Fruit fly (Drosophila melanogaster) whole organism, embryonic: Measurements from ENCODE around the gene beta'COP.

Experiments used
- Atf-2 ChIP-seq: fragments of 200-800 bp; sonication (Bioruptor generic); optimal IDR thresholded peaks from 2 replicates; lab custom pipeline; 2016; ENCODE audit warnings: missing biosample characterization, missing genetic modification characterization
- Bdp1 ChIP-seq: fragments of 200-800 bp; sonication (Bioruptor generic); optimal IDR thresholded peaks from 3 replicates; lab custom pipeline; 2016; ENCODE audit warnings: missing biosample characterization, missing genetic modification characterization
- Bgb ChIP-seq: fragments of 200-800 bp; sonication (Bioruptor generic); IDR thresholded peaks from 2 replicates; pipeline ENCODE4 v1.3.6; 2022; ENCODE audit warnings: missing biosample characterization, missing genetic modification characterization; ENCODE audit not compliant: partially characterized antibody
- CG13624 ChIP-seq: fragments of 200-800 bp; sonication (Bioruptor generic); optimal IDR thresholded peaks from 2 replicates; lab custom pipeline; 2016; ENCODE audit warnings: missing biosample characterization, missing genetic modification characterization
- CG14860 ChIP-seq: fragments of 200-800 bp; sonication (Bioruptor generic); IDR thresholded peaks from 3 replicates; pipeline ENCODE4 v1.3.6; 2022; ENCODE audit warnings: missing biosample characterization, missing genetic modification characterization; ENCODE audit not compliant: partially characterized antibody
- CG16863 ChIP-seq: fragments of 200-800 bp; sonication (Bioruptor generic); optimal IDR thresholded peaks from 3 replicates; lab custom pipeline; 2016; ENCODE audit warnings: missing biosample characterization, missing genetic modification characterization
- CG17186 ChIP-seq: fragments of 200-800 bp; sonication (Bioruptor generic); optimal IDR thresholded peaks from 3 replicates; lab custom pipeline; 2017; ENCODE audit warnings: missing biosample characterization, missing genetic modification reagents, missing genetic modification characterization
- CG17359 ChIP-seq: fragments of 200-800 bp; sonication (Bioruptor generic); optimal IDR thresholded peaks from 3 replicates; lab custom pipeline; 2018; ENCODE audit warnings: missing biosample characterization, mild to moderate bottlenecking, missing genetic modification characterization, moderate library complexity
- CG17802 ChIP-seq: fragments of 200-800 bp; sonication (Bioruptor generic); optimal IDR thresholded peaks from 2 replicates; lab custom pipeline; 2018; ENCODE audit warnings: missing biosample characterization, mild to moderate bottlenecking, missing genetic modification characterization, moderate library complexity
- CG2875 ChIP-seq: fragments of 200-800 bp; sonication (Bioruptor generic); optimal IDR thresholded peaks from 2 replicates; lab custom pipeline; 2017; ENCODE audit warnings: missing biosample characterization, mild to moderate bottlenecking, missing genetic modification characterization, missing genetic modification reagents
- CG31224 ChIP-seq: fragments of 200-800 bp; sonication (Bioruptor generic); IDR thresholded peaks from 2 replicates; pipeline ENCODE4 v1.3.6; 2022; ENCODE audit warnings: missing biosample characterization, missing genetic modification characterization
- CG31441 ChIP-seq: fragments of 200-800 bp; sonication (Bioruptor generic); IDR thresholded peaks from 2 replicates; pipeline ENCODE4 v1.3.6; 2022; ENCODE audit warnings: missing biosample characterization, missing genetic modification characterization
- CG3281 ChIP-seq: fragments of 200-800 bp; sonication (Bioruptor generic); optimal IDR thresholded peaks from 3 replicates; lab custom pipeline; 2017; ENCODE audit warnings: missing biosample characterization, mild to moderate bottlenecking, missing genetic modification characterization
- CG33213 ChIP-seq: fragments of 200-800 bp; sonication (Bioruptor generic); optimal IDR thresholded peaks from 3 replicates; lab custom pipeline; 2016; ENCODE audit warnings: missing biosample characterization, missing genetic modification characterization
- CG3995 ChIP-seq: fragments of 200-800 bp; sonication (Bioruptor generic); optimal IDR thresholded peaks from 3 replicates; lab custom pipeline; 2016; ENCODE audit warnings: missing biosample characterization, missing genetic modification characterization
- CG42726 ChIP-seq: fragments of 200-800 bp; sonication (Bioruptor generic); IDR thresholded peaks from 2 replicates; pipeline ENCODE4 v1.3.6; 2022; ENCODE audit warnings: missing biosample characterization, missing genetic modification characterization; ENCODE audit not compliant: partially characterized antibody
- CG4328 ChIP-seq: fragments of 200-800 bp; sonication (Bioruptor generic); optimal IDR thresholded peaks from 3 replicates; lab custom pipeline; 2017; ENCODE audit warnings: missing biosample characterization, missing genetic modification reagents, missing genetic modification characterization
- CG6254 ChIP-seq: fragments of 200-800 bp; sonication (Bioruptor generic); optimal IDR thresholded peaks from 3 replicates; lab custom pipeline; 2017; ENCODE audit warnings: mild to moderate bottlenecking, missing biosample characterization, missing genetic modification reagents, missing genetic modification characterization
- CG9932 ChIP-seq: fragments of 200-800 bp; sonication (Bioruptor generic); IDR thresholded peaks from 2 replicates; pipeline ENCODE4 v1.3.6; 2022; ENCODE audit warnings: missing biosample characterization, missing genetic modification characterization
- CrebB ChIP-seq: fragments of 200-800 bp; sonication (Bioruptor generic); optimal IDR thresholded peaks from 3 replicates; lab custom pipeline; 2018; ENCODE audit warnings: missing biosample characterization, mild to moderate bottlenecking, missing genetic modification characterization
- Eip74EF ChIP-seq, 2 experiments: fragments of 200-800 bp in 1 of 2; fragments of >200 bp in 1 of 2; sonication (Bioruptor generic) in 1 of 2; optimal IDR thresholded peaks; 2 replicates each; lab custom pipeline; 2017 to 2019; ENCODE audit warnings: missing biosample characterization in 2 of 2, missing genetic modification characterization in 2 of 2, mild to moderate bottlenecking in 1 of 2, moderate library complexity in 1 of 2
- Fer3 ChIP-seq: fragments of 200-800 bp; sonication (Bioruptor generic); optimal IDR thresholded peaks from 2 replicates; lab custom pipeline; 2018; ENCODE audit warnings: missing biosample characterization, mild to moderate bottlenecking, missing genetic modification characterization, moderate library complexity
- Hsf ChIP-seq: fragments of 200-800 bp; sonication (Bioruptor generic); optimal IDR thresholded peaks from 3 replicates; lab custom pipeline; 2016; ENCODE audit warnings: missing biosample characterization, missing genetic modification characterization
- Lpt ChIP-seq: fragments of >200 bp; optimal IDR thresholded peaks from 2 replicates; lab custom pipeline; 2018; ENCODE audit warnings: missing biosample characterization, missing genetic modification characterization
- MESR4 ChIP-seq: fragments of 200-800 bp; sonication (Bioruptor generic); optimal IDR thresholded peaks from 2 replicates; lab custom pipeline; 2018; ENCODE audit warnings: missing biosample characterization, mild to moderate bottlenecking, missing genetic modification characterization, moderate library complexity
- MTF-1 ChIP-seq: fragments of 200-800 bp; sonication (Bioruptor generic); optimal IDR thresholded peaks from 2 replicates; lab custom pipeline; 2018; ENCODE audit warnings: missing biosample characterization, mild to moderate bottlenecking, missing genetic modification characterization, borderline replicate concordance
- Mad ChIP-seq: fragments of 200-800 bp; sonication (Bioruptor generic); optimal IDR thresholded peaks from 2 replicates; lab custom pipeline; 2016; ENCODE audit warnings: missing biosample characterization, missing genetic modification characterization
- NfI ChIP-seq: fragments of 200-800 bp; sonication (Bioruptor generic); optimal IDR thresholded peaks from 3 replicates; lab custom pipeline; 2018; ENCODE audit warnings: missing biosample characterization, mild to moderate bottlenecking, missing genetic modification characterization, moderate library complexity
- Oli ChIP-seq: fragments of 200-800 bp; sonication (Bioruptor generic); optimal IDR thresholded peaks from 2 replicates; lab custom pipeline; 2018; ENCODE audit warnings: missing biosample characterization, mild to moderate bottlenecking, missing genetic modification characterization, moderate library complexity
- Pdp1 ChIP-seq, 2 experiments: fragments of 200-800 bp; sonication (Bioruptor generic); optimal IDR thresholded peaks; 3 replicates each; lab custom pipeline; 2016; ENCODE audit warnings: missing biosample characterization in 2 of 2, missing genetic modification characterization in 2 of 2, mild to moderate bottlenecking in 1 of 2, moderate library complexity in 1 of 2
- Stat92E ChIP-seq, 3 experiments: fragments of >200 bp in 2 of 3; fragments of 200-800 bp in 1 of 3; sonication (Bioruptor generic) in 1 of 3; optimal IDR thresholded peaks; 2 replicates each; lab custom pipeline; 2017 to 2019; ENCODE audit warnings: missing biosample characterization in 3 of 3, missing genetic modification characterization in 3 of 3, mild to moderate bottlenecking in 1 of 3, moderate library complexity in 1 of 3
- Taf1 ChIP-seq: fragments of 200-800 bp; sonication (Bioruptor generic); IDR thresholded peaks from 2 replicates; pipeline ENCODE4 v1.3.6; 2022; ENCODE audit warnings: missing biosample characterization, missing genetic modification characterization
- Usf ChIP-seq: fragments of 200-800 bp; sonication (Bioruptor generic); optimal IDR thresholded peaks from 2 replicates; lab custom pipeline; 2017; ENCODE audit warnings: missing genotype, missing biosample characterization, missing genetic modification characterization
- Xbp1 ChIP-seq: fragments of 200-800 bp; sonication (Bioruptor generic); optimal IDR thresholded peaks from 3 replicates; lab custom pipeline; 2016; ENCODE audit warnings: missing biosample characterization, mild to moderate bottlenecking, missing genetic modification characterization
- bcd ChIP-seq: fragments of 200-800 bp; sonication (Bioruptor generic); optimal IDR thresholded peaks from 2 replicates; lab custom pipeline; 2017; ENCODE audit warnings: missing biosample characterization, mild to moderate bottlenecking, missing genetic modification characterization
- bsh ChIP-seq, 2 experiments: fragments of 200-800 bp; sonication (Bioruptor generic); optimal IDR thresholded peaks; 2 replicates each; lab custom pipeline; 2017 to 2018; ENCODE audit warnings: mild to moderate bottlenecking in 2 of 2, missing biosample characterization in 2 of 2, missing genetic modification characterization in 2 of 2, moderate library complexity in 1 of 2
- disco-r ChIP-seq: fragments of 200-800 bp; sonication (Bioruptor generic); optimal IDR thresholded peaks from 2 replicates; lab custom pipeline; 2016; ENCODE audit warnings: missing biosample characterization, missing genetic modification characterization
- fd102C ChIP-seq: fragments of 200-800 bp; sonication (Bioruptor generic); optimal IDR thresholded peaks from 2 replicates; lab custom pipeline; 2018; ENCODE audit warnings: missing biosample characterization, mild to moderate bottlenecking, missing genetic modification characterization, moderate library complexity
- inv ChIP-seq: fragments of 200-800 bp; sonication (Bioruptor generic); IDR thresholded peaks from 2 replicates; pipeline ENCODE4 v1.3.6; 2022; ENCODE audit warnings: missing biosample characterization, missing genetic modification characterization; ENCODE audit not compliant: partially characterized antibody
- luna ChIP-seq: fragments of 200-800 bp; sonication (Bioruptor generic); optimal IDR thresholded peaks from 2 replicates; lab custom pipeline; 2016; ENCODE audit warnings: missing biosample characterization, missing genetic modification characterization
- nerfin-1 ChIP-seq: fragments of 200-800 bp; sonication (Bioruptor generic); optimal IDR thresholded peaks from 3 replicates; lab custom pipeline; 2019; ENCODE audit warnings: missing biosample characterization, mild to moderate bottlenecking, missing genetic modification characterization, moderate library complexity
- pb ChIP-seq: fragments of 200-800 bp; sonication (Bioruptor generic); optimal IDR thresholded peaks from 3 replicates; lab custom pipeline; 2016; ENCODE audit warnings: missing biosample characterization, missing genetic modification characterization
- repo ChIP-seq: fragments of 200-800 bp; sonication (Bioruptor generic); optimal IDR thresholded peaks from 2 replicates; lab custom pipeline; 2016; ENCODE audit warnings: missing biosample characterization, missing genetic modification characterization
- tio ChIP-seq: fragments of 200-800 bp; sonication (Bioruptor generic); optimal IDR thresholded peaks from 2 replicates; lab custom pipeline; 2017; ENCODE audit warnings: missing biosample characterization, missing genetic modification characterization, inconsistent platforms
- tll ChIP-seq, 2 experiments: fragments of 200-800 bp in 1 of 2; fragments of >200 bp in 1 of 2; sonication (Bioruptor generic) in 1 of 2; optimal IDR thresholded peaks; 2 replicates each; lab custom pipeline; 2017 to 2019; ENCODE audit warnings: missing biosample characterization in 2 of 2, missing genetic modification characterization in 2 of 2, mild to moderate bottlenecking in 1 of 2, moderate library complexity in 1 of 2
- tup ChIP-seq: fragments of 200-800 bp; sonication (Bioruptor generic); optimal IDR thresholded peaks from 2 replicates; lab custom pipeline; 2016; ENCODE audit warnings: missing biosample characterization, mild to moderate bottlenecking, missing genetic modification characterization, moderate library complexity
- vfl ChIP-seq: fragments of 200-800 bp; sonication (Bioruptor generic); optimal IDR thresholded peaks from 2 replicates; lab custom pipeline; 2016; ENCODE audit warnings: missing biosample characterization, missing genetic modification characterization
- wor ChIP-seq: fragments of 200-800 bp; sonication (Bioruptor generic); IDR thresholded peaks from 2 replicates; pipeline ENCODE4 v1.3.6; 2022; ENCODE audit warnings: missing biosample characterization, missing genetic modification characterization

The beta'COP gene

DNA sequence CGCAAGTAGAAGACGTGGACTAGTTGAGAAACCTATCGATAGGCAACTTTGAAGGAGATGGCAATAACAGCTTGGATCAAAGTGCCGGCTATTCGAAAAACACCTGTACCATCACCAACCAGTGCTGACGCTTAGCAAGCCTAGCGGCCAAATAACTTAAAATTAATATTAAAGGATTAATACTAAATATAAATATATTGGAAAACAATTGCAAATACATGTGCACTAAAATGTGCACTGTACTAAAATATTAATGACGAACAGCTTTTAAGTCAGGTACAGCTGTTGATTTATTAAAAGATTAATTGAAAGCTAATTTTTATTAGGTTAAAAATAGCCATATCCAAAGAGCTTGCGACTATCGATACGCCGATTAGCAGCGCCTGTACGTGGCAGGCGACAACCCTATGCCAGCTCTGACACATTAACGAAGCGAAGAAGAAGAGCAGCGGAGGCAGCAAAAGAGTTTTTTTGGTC lies at the start of gene beta'COP, which contains the start of gene CG9302 (continued):
- TF ChIP-seq Stat92E (GFP tag; optimal IDR thresholded peaks at IDR 0.05; lab: Kevin White, UChicago) (peak in 1 of 3 experiments; percentile 58), pb (GFP tag; lab: Kevin White, UChicago) (no peak), CG4328 (GFP tag; lab: Kevin White, UChicago) (peak; percentile 66), CG2875 (no peak), Atf-2 (GFP tag; lab: Kevin White, UChicago) (peak; percentile 34), CG3281 (GFP tag; lab: Kevin White, UChicago) (peak; percentile 81), CG42726 (GFP tag; lab: Robert Waterston, UW) (no peak), CG9932 (GFP tag; lab: Robert Waterston, UW) (peak; percentile 81), MESR4 (GFP tag; lab: Kevin White, UChicago) (no peak), CG31441 (GFP tag; lab: Robert Waterston, UW) (peak; percentile 77), CrebB (tag; lab: Kevin White, UChicago) (no peak), Fer3 (peak; percentile 64), disco-r (GFP tag; lab: Kevin White, UChicago) (no peak), vfl (GFP tag; lab: Kevin White, UChicago) (peak; percentile 19), Bgb (GFP tag; lab: Robert Waterston, UW) (peak; percentile 62), Hsf (GFP tag; lab: Kevin White, UChicago) (peak; percentile 61), CG3995 (peak; percentile 21), Eip74EF (GFP tag; optimal IDR thresholded peaks at IDR 0.05; lab: Kevin White, UChicago) (no peak), NfI (peak; percentile 69), tio (GFP tag; lab: Kevin White, UChicago) (no peak), CG6254 (GFP tag; lab: Kevin White, UChicago) (no peak), luna (GFP tag; lab: Kevin White, UChicago) (peak; percentile 19), Lpt (GFP tag; lab: Kevin White, UChicago) (no peak), wor (no peak; the same call in 1 of the 2 replicates), nerfin-1 (peak; percentile 49), Taf1 (GFP tag; lab: Robert Waterston, UW) (0 out of 2 replicates have a peak, but pooled peaks have one; percentile 24), CG17359 (tag; lab: Kevin White, UChicago) (peak; percentile 62), tup (peak; percentile 1), CG13624 (GFP tag; lab: Kevin White, UChicago) (peak; percentile 3), inv (GFP tag; lab: Robert Waterston, UW) (peak; percentile 68), CG33213 (GFP tag; lab: Kevin White, UChicago) (peak; percentile 14), fd102C (GFP tag; lab: Kevin White, UChicago) (no peak), CG31224 (peak; percentile 42; the same call in 1 of the 2 replicates), Bdp1 (GFP tag; lab: Kevin White, UChicago) (peak; percentile 69), Mad (GFP tag; lab: Kevin White, UChicago) (peak; percentile 47), CG14860 (GFP tag; lab: Robert Waterston, UW) (peak; percentile 68; the same call in 2 of the 3 replicates), bcd (GFP tag; lab: Kevin White, UChicago) (peak; percentile 80), CG17186 (GFP tag; lab: Kevin White, UChicago) (peak; percentile 9), CG16863 (peak; percentile 1), CG17802 (tag; lab: Kevin White, UChicago) (peak; percentile 16), tll (GFP tag; optimal IDR thresholded peaks at IDR 0.05; lab: Kevin White, UChicago) (peak in 1 of 2 experiments; percentile 3), Pdp1 (GFP tag; optimal IDR thresholded peaks at IDR 0.05; lab: Kevin White, UChicago) (peak; percentile 15 to 57), Usf (peak; percentile 62), Oli (tag; lab: Kevin White, UChicago) (peak; percentile 59), repo (GFP tag; lab: Kevin White, UChicago) (no peak), Xbp1 (peak; percentile 83), MTF-1 (GFP tag; lab: Kevin White, UChicago) (no peak), bsh (GFP tag; optimal IDR thresholded peaks at IDR 0.05; lab: Kevin White, UChicago) (peak; percentile 29 to 42)
